Worm (Caenorhabditis elegans): ENCODE measurements around the gene col-17.

The col-17 gene

DNA sequence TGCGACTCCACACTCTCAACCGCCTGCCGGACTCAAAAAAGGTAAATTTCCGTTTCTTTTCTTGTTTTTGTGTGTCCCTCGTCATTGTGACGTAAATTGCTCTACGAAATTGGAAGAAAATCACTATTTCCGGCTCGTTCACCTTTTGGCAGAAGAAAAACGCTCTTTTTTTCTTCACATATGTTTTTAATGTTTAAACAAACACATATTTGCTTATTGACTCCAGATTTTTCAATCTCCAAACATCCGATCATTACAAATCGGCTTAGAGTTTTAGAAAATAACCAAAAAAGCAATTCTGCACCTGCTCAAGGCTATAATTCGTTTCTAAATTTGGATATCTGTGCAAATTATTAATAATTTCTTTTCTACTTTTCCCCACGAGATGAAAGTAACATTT is 38.5 kb upstream of the col-17 start:
- peak; percentile 77 for TF ChIP-seq fkh-4 (tag; optimal IDR thresholded peaks at IDR 0.05; ENCODE audit: borderline replicate concordance)
- TF ChIP-seq swsn-7 (tag; optimal IDR thresholded peaks at IDR 0.05), result no peak
- TF ChIP-seq dsc-1 (tag; optimal IDR thresholded peaks at IDR 0.05), result peak; percentile 92
- no peak for TF ChIP-seq dpl-1 (GFP tag; optimal IDR thresholded peaks at IDR 0.05)
- TF ChIP-seq fkh-8 (tag; optimal IDR thresholded peaks at IDR 0.05), result no peak

DNA sequence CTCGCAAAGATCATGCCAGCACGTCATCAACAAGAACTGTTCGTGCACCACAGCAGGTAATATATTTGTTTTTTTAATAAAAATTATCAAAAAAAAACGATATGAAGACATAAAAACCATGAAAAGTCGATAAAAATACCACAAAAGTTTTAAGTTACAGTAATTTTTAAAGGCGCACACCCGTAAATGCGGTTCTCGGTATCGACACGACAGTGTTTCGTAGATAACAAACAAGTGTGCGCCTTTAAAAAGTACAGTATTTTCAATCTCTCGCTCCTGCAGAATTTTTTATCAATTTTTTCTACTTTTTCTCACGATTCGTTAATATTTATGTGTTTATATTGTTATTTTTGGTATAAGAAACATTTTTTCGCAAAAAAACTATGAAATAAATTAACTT is 38.0 kb upstream of the col-17 start:
- no peak for TF ChIP-seq lsy-2 (tag; optimal IDR thresholded peaks at IDR 0.05)

DNA sequence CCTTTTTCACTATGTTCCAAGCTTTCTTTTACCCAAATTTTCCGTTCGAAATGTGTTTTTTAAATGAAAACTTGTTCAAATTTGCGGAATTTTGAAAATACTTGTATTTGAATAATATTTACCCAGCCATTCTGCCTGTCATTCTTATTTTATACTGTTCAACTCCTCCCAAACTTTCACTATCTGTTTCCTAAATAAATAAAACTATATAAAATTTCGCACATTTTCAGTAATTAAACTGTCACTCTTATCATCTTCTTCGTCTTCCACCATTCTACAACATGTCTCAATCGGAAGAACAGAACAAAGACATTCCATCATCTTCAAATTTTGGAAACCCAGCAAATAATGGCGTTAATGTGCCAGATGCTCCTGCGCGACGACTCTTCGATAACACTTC is 37.4 kb upstream of the col-17 start, which contains the start of gene btbd-10:
btbd-10 (plus strand) TSS at position 231 of the 400 bp plus-strand sequence.
- TF ChIP-seq elt-3 (tag; optimal IDR thresholded peaks at IDR 0.05) (no peak), mdl-1 (tag; optimal IDR thresholded peaks at IDR 0.05) (no peak), pqm-1 (tag; optimal IDR thresholded peaks at IDR 0.05) (no peak), sptf-1 (tag; optimal IDR thresholded peaks at IDR 0.05) (no peak), nhr-19 (GFP tag; conservative IDR thresholded peaks at IDR 0.05) (no peak), ceh-88 (GFP tag; IDR thresholded peaks at IDR 0.05) (no peak), zip-4 (GFP tag; optimal IDR thresholded peaks at IDR 0.05) (no peak), hpl-2 (GFP tag; optimal IDR thresholded peaks at IDR 0.05) (no peak), nhr-84 (tag; optimal IDR thresholded peaks at IDR 0.05) (no peak), C04F5.9 (tag; optimal IDR thresholded peaks at IDR 0.05) (no peak), elt-2 (tag; optimal IDR thresholded peaks at IDR 0.05) (no peak), mep-1 (tag; optimal IDR thresholded peaks at IDR 0.05) (no peak), ama-1 (optimal IDR thresholded peaks at IDR 0.05) (no peak), unc-98 (GFP tag; IDR thresholded peaks at IDR 0.05) (no peak), xbp-1 (tag; optimal IDR thresholded peaks at IDR 0.05) (no peak)

DNA sequence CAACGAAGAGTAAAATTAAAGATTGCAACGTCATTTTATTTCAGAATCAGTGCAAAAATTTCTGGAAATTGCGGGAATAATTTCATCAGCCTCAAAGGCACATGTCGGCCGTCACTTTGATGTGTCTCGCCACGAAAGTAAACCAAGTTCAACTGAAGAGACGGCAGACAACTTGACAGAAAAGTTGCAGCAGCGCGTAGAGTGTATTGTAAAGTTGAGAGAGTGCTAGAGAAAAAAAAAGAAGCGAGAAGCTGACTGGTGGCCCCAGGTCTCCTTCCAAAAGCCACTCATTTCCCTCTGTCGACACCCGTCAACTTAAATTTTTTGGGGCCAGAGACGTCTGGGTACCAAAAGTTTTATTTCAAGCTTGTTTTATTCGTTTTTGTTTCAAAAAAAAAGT is 36.9 kb upstream of the col-17 start:
- TF ChIP-seq zag-1 (tag; optimal IDR thresholded peaks at IDR 0.05), result no peak
- no peak for TF ChIP-seq alr-1 (tag; optimal IDR thresholded peaks at IDR 0.05; ENCODE audit: borderline replicate concordance)
- TF ChIP-seq ces-1 (GFP tag; optimal IDR thresholded peaks at IDR 0.05), result no peak
- TF ChIP-seq aly-2 (tag; optimal IDR thresholded peaks at IDR 0.05), result no peak
- TF ChIP-seq unc-62 (GFP tag; optimal IDR thresholded peaks at IDR 0.05), result no peak
- TF ChIP-seq nhr-84 (tag; optimal IDR thresholded peaks at IDR 0.05), result no peak
- no peak for TF ChIP-seq unc-130 (tag; optimal IDR thresholded peaks at IDR 0.05)
- no peak for TF ChIP-seq tlp-1 (tag; optimal IDR thresholded peaks at IDR 0.05)
- TF ChIP-seq rnt-1 (tag; optimal IDR thresholded peaks at IDR 0.05), result peak; percentile 87
- peak; percentile 85 for TF ChIP-seq mep-1 (tag; optimal IDR thresholded peaks at IDR 0.05)
- no peak for TF ChIP-seq hlh-17 (GFP tag; optimal IDR thresholded peaks at IDR 0.05; ENCODE audit: borderline replicate concordance)
- TF ChIP-seq F16B12.6 (tag; optimal IDR thresholded peaks at IDR 0.05), result peak; percentile 48
- peak; percentile 85 for TF ChIP-seq skn-1 (tag; optimal IDR thresholded peaks at IDR 0.05)
- peak; percentile 68 for TF ChIP-seq nhr-47 (tag; optimal IDR thresholded peaks at IDR 0.05)
- peak; percentile 39 for TF ChIP-seq snpc-4 (tag; optimal IDR thresholded peaks at IDR 0.05)
- TF ChIP-seq efl-1 (optimal IDR thresholded peaks at IDR 0.05), result peak; percentile 80 to 89
- peak; percentile 66 to 95 for TF ChIP-seq efl-1 (GFP tag; optimal IDR thresholded peaks at IDR 0.05 in 1 of 2)
- TF ChIP-seq lin-14 (GFP tag; optimal IDR thresholded peaks at IDR 0.05), result peak; percentile 87
- TF ChIP-seq pqm-1 (tag; optimal IDR thresholded peaks at IDR 0.05), result no peak
- TF ChIP-seq mef-2 (tag; optimal IDR thresholded peaks at IDR 0.05), result no peak
- no peak for TF ChIP-seq grh-1 (GFP tag; IDR thresholded peaks at IDR 0.05)
- no peak for TF ChIP-seq hlh-4 (tag; optimal IDR thresholded peaks at IDR 0.05)
- TF ChIP-seq lin-35 (GFP tag; optimal IDR thresholded peaks at IDR 0.05), result peak; percentile 77 to 81
- peak; percentile 31 for TF ChIP-seq nhr-77 (tag; optimal IDR thresholded peaks at IDR 0.05)
- TF ChIP-seq nhr-11 (tag; optimal IDR thresholded peaks at IDR 0.05), result no peak
- TF ChIP-seq lsy-2 (tag; optimal IDR thresholded peaks at IDR 0.05), result peak; percentile 71 to 86
- TF ChIP-seq nhr-76 (tag; optimal IDR thresholded peaks at IDR 0.05), result no peak
- peak; percentile 30 to 61 (median 42) for TF ChIP-seq ceh-82 (tag; optimal IDR thresholded peaks at IDR 0.05)
- TF ChIP-seq dsc-1 (tag; optimal IDR thresholded peaks at IDR 0.05), result peak; percentile 56
- no peak for TF ChIP-seq ceh-90 (tag; optimal IDR thresholded peaks at IDR 0.05)
- no peak for TF ChIP-seq lin-39 (tag; optimal IDR thresholded peaks at IDR 0.05)
- TF ChIP-seq ceh-8 (GFP tag; optimal IDR thresholded peaks at IDR 0.05), result no peak
- no peak for TF ChIP-seq zip-4 (GFP tag; optimal IDR thresholded peaks at IDR 0.05)
- peak; percentile 34 for TF ChIP-seq lin-15B (tag; optimal IDR thresholded peaks at IDR 0.05)

Data from whole organism, L1 larva.